Fruit fly (Drosophila melanogaster) whole organism, embryonic: Measurements from ENCODE around the gene Usp5.
A peak's percentile ranks its signal among the peaks of the same experiment; 100 is the strongest.

Experiments used
- Abd-B ChIP-seq: fragments of 200-800 bp; sonication (Bioruptor generic); optimal IDR thresholded peaks from 2 replicates; lab custom pipeline; 2018; ENCODE audit warnings: missing biosample characterization, mild to moderate bottlenecking, missing genetic modification characterization, moderate library complexity
- Asciz ChIP-seq: fragments of 200-800 bp; sonication (Bioruptor generic); optimal IDR thresholded peaks from 2 replicates; lab custom pipeline; 2017; ENCODE audit warnings: missing biosample characterization, mild to moderate bottlenecking, missing genetic modification characterization, missing genetic modification reagents
- BtbVII ChIP-seq: fragments of 200-800 bp; sonication (Bioruptor generic); optimal IDR thresholded peaks from 3 replicates; lab custom pipeline; 2017; ENCODE audit warnings: missing biosample characterization, mild to moderate bottlenecking, missing genetic modification characterization
- CG10147 ChIP-seq: fragments of 200-800 bp; sonication (Bioruptor generic); optimal IDR thresholded peaks from 2 replicates; lab custom pipeline; 2019; ENCODE audit warnings: missing biosample characterization, mild to moderate bottlenecking, missing genetic modification characterization, moderate library complexity
- CG1024 ChIP-seq: fragments of 200-800 bp; sonication (Bioruptor generic); IDR thresholded peaks from 2 replicates; pipeline ENCODE4 v1.3.6; 2022; ENCODE audit warnings: missing biosample characterization, missing genetic modification characterization
- CG10274 ChIP-seq: fragments of 200-800 bp; sonication (Bioruptor generic); optimal IDR thresholded peaks from 3 replicates; lab custom pipeline; 2017; ENCODE audit warnings: missing biosample characterization, mild to moderate bottlenecking, missing genetic modification characterization
- CG10654 ChIP-seq: fragments of 200-800 bp; sonication (Bioruptor generic); optimal IDR thresholded peaks from 2 replicates; lab custom pipeline; 2016; ENCODE audit warnings: missing biosample characterization, missing genetic modification characterization
- CG11504 ChIP-seq: fragments of 200-800 bp; sonication (Bioruptor generic); optimal IDR thresholded peaks from 3 replicates; lab custom pipeline; 2019; ENCODE audit warnings: missing biosample characterization, mild to moderate bottlenecking, missing genetic modification characterization, moderate library complexity
- CG11723 ChIP-seq: fragments of 200-800 bp; sonication (Bioruptor generic); optimal IDR thresholded peaks from 2 replicates; lab custom pipeline; 2017; ENCODE audit warnings: missing biosample characterization, mild to moderate bottlenecking, missing genetic modification characterization
- CG13424 ChIP-seq: fragments of 200-800 bp; sonication (Bioruptor generic); optimal IDR thresholded peaks from 2 replicates; lab custom pipeline; 2019; ENCODE audit warnings: missing biosample characterization, mild to moderate bottlenecking, missing genetic modification characterization, moderate library complexity
- CG16815 ChIP-seq: fragments of 200-800 bp; sonication (Bioruptor generic); optimal IDR thresholded peaks from 3 replicates; lab custom pipeline; 2017; ENCODE audit warnings: missing biosample characterization, mild to moderate bottlenecking, missing genetic modification characterization
- CG17568 ChIP-seq: fragments of 200-800 bp; sonication (Bioruptor generic); optimal IDR thresholded peaks from 2 replicates; lab custom pipeline; 2018; ENCODE audit warnings: missing biosample characterization, mild to moderate bottlenecking, missing genetic modification characterization, moderate library complexity
- CG17612 ChIP-seq: fragments of 200-800 bp; sonication (Bioruptor generic); IDR thresholded peaks from 2 replicates; pipeline ENCODE4 v1.3.6; 2022; ENCODE audit warnings: missing biosample characterization, missing genetic modification characterization
- CG30431 ChIP-seq: fragments of 200-800 bp; sonication (Bioruptor generic); optimal IDR thresholded peaks from 2 replicates; lab custom pipeline; 2017; ENCODE audit warnings: missing biosample characterization, missing genetic modification characterization
- CG31224 ChIP-seq: fragments of 200-800 bp; sonication (Bioruptor generic); IDR thresholded peaks from 2 replicates; pipeline ENCODE4 v1.3.6; 2022; ENCODE audit warnings: missing biosample characterization, missing genetic modification characterization
- CG33557 ChIP-seq: fragments of 200-800 bp; sonication (Bioruptor generic); optimal IDR thresholded peaks from 2 replicates; lab custom pipeline; 2019; ENCODE audit warnings: missing biosample characterization, mild to moderate bottlenecking, missing genetic modification characterization, moderate library complexity
- CG4820 ChIP-seq: fragments of 200-800 bp; sonication (Bioruptor generic); optimal IDR thresholded peaks from 3 replicates; lab custom pipeline; 2016; ENCODE audit warnings: missing biosample characterization, missing genetic modification characterization
- CG5180 ChIP-seq: fragments of 200-800 bp; sonication (Bioruptor generic); optimal IDR thresholded peaks from 3 replicates; lab custom pipeline; 2017; ENCODE audit warnings: missing biosample characterization, missing genetic modification characterization, mild to moderate bottlenecking, moderate library complexity, missing genetic modification reagents
- CG6683 ChIP-seq: fragments of 200-800 bp; sonication (Bioruptor generic); optimal IDR thresholded peaks from 2 replicates; lab custom pipeline; 2017; ENCODE audit warnings: missing biosample characterization, mild to moderate bottlenecking, missing genetic modification characterization, missing genetic modification reagents
- CG8089 ChIP-seq: fragments of 200-800 bp; sonication (Bioruptor generic); optimal IDR thresholded peaks from 3 replicates; lab custom pipeline; 2016; ENCODE audit warnings: missing biosample characterization, missing genetic modification characterization
- CG8944 ChIP-seq: fragments of 200-800 bp; sonication (Bioruptor generic); optimal IDR thresholded peaks from 3 replicates; lab custom pipeline; 2016; ENCODE audit warnings: missing biosample characterization, missing genetic modification characterization
- CG9215 ChIP-seq: fragments of 200-800 bp; sonication (Bioruptor generic); IDR thresholded peaks from 2 replicates; pipeline ENCODE4 v1.3.6; 2022; ENCODE audit warnings: missing biosample characterization, missing genetic modification characterization
- Camta ChIP-seq: fragments of 200-800 bp; sonication (Bioruptor generic); optimal IDR thresholded peaks from 2 replicates; lab custom pipeline; 2016; ENCODE audit warnings: missing biosample characterization, missing genetic modification characterization
- H2.0 ChIP-seq: fragments of 200-800 bp; sonication (Bioruptor generic); IDR thresholded peaks from 2 replicates; pipeline ENCODE4 v1.3.6; 2022; ENCODE audit warnings: missing biosample characterization, missing genetic modification characterization
- Hr3 ChIP-seq: fragments of 200-800 bp; sonication (Bioruptor generic); optimal IDR thresholded peaks from 3 replicates; lab custom pipeline; 2016; ENCODE audit warnings: missing biosample characterization, missing genetic modification characterization
- Lim3 ChIP-seq: fragments of 200-800 bp; sonication (Bioruptor generic); IDR thresholded peaks from 2 replicates; pipeline ENCODE4 v1.3.6; 2022; ENCODE audit warnings: missing biosample characterization, missing genetic modification characterization
- MBD-R2 ChIP-seq: fragments of 200-800 bp; sonication (Bioruptor generic); IDR thresholded peaks from 2 replicates; pipeline ENCODE4 v1.3.6; 2022; ENCODE audit warnings: missing biosample characterization, missing genetic modification characterization
- NC2α ChIP-seq: fragments of 200-800 bp; sonication (Bioruptor generic); optimal IDR thresholded peaks from 2 replicates; lab custom pipeline; 2016; ENCODE audit warnings: missing biosample characterization, missing genetic modification characterization
- NC2β ChIP-seq: fragments of 200-800 bp; sonication (Bioruptor generic); optimal IDR thresholded peaks from 2 replicates; lab custom pipeline; 2016; ENCODE audit warnings: missing biosample characterization, missing genetic modification characterization
- Nf-YC ChIP-seq: fragments of 200-800 bp; optimal IDR thresholded peaks from 3 replicates; lab custom pipeline; 2019; ENCODE audit warnings: missing biosample characterization, mild to moderate bottlenecking, missing genetic modification characterization, moderate library complexity
- Optix ChIP-seq: fragments of 200-800 bp; sonication (Bioruptor generic); IDR thresholded peaks from 3 replicates; pipeline ENCODE4 v1.3.6; 2022; ENCODE audit warnings: missing biosample characterization, missing genetic modification characterization
- Sry-β ChIP-seq: fragments of 200-800 bp; sonication (Bioruptor generic); optimal IDR thresholded peaks from 2 replicates; lab custom pipeline; 2018; ENCODE audit warnings: missing biosample characterization, mild to moderate bottlenecking, missing genetic modification characterization, moderate library complexity
- ara ChIP-seq: fragments of 200-800 bp; sonication (Bioruptor generic); IDR thresholded peaks from 2 replicates; pipeline ENCODE4 v1.3.6; 2022; ENCODE audit warnings: missing biosample characterization, missing genetic modification characterization
- ase ChIP-seq: fragments of 200-800 bp; sonication (Bioruptor generic); IDR thresholded peaks from 3 replicates; pipeline ENCODE4 v1.3.6; 2022; ENCODE audit warnings: missing biosample characterization, missing genetic modification characterization
- cad ChIP-seq: fragments of >200 bp; optimal IDR thresholded peaks from 2 replicates; lab custom pipeline; 2017; ENCODE audit warnings: missing biosample characterization, missing genetic modification characterization
- caup ChIP-seq: fragments of 200-800 bp; sonication (Bioruptor generic); optimal IDR thresholded peaks from 3 replicates; lab custom pipeline; 2017; ENCODE audit warnings: missing biosample characterization, mild to moderate bottlenecking, missing genetic modification characterization, moderate library complexity; ENCODE audit not compliant: severe bottlenecking
- dysf ChIP-seq: fragments of 200-800 bp; sonication (Bioruptor generic); IDR thresholded peaks from 3 replicates; pipeline ENCODE4 v1.3.6; 2022; ENCODE audit warnings: missing biosample characterization, missing genetic modification characterization
- h ChIP-seq: fragments of >200 bp; optimal IDR thresholded peaks from 2 replicates; lab custom pipeline; 2017
- insv ChIP-seq, 2 experiments: fragments of 200-800 bp; sonication (Bioruptor generic); optimal IDR thresholded peaks; 3 replicates each; lab custom pipeline; 2016 to 2018; ENCODE audit warnings: missing biosample characterization in 2 of 2, missing genetic modification characterization in 2 of 2
- kah ChIP-seq: fragments of 200-800 bp; sonication (Bioruptor generic); optimal IDR thresholded peaks from 2 replicates; lab custom pipeline; 2018; ENCODE audit warnings: missing biosample characterization, mild to moderate bottlenecking, missing genetic modification characterization
- lilli ChIP-seq: fragments of 200-800 bp; sonication (Bioruptor generic); optimal IDR thresholded peaks from 3 replicates; lab custom pipeline; 2016; ENCODE audit warnings: missing biosample characterization, missing genetic modification characterization
- prd ChIP-seq, 3 experiments: fragments of >200 bp in 2 of 3; fragments of 200-800 bp in 1 of 3; sonication (Bioruptor generic) in 1 of 3; optimal IDR thresholded peaks in 2 of 3; IDR thresholded peaks in 1 of 3; 2 replicates in 2 of 3; 3 replicates in 1 of 3; pipeline versions ENCODE4 v1.3.6 to Lab custom; 2017 to 2022; ENCODE audit warnings: missing biosample characterization in 1 of 3, missing genetic modification characterization in 1 of 3
- ranshi ChIP-seq: fragments of 200-800 bp; sonication (Bioruptor generic); IDR thresholded peaks from 2 replicates; pipeline ENCODE4 v1.3.6; 2022; ENCODE audit warnings: missing biosample characterization, missing genetic modification characterization
- run ChIP-seq: fragments of 200-800 bp; sonication (Bioruptor generic); optimal IDR thresholded peaks from 3 replicates; lab custom pipeline; 2018; ENCODE audit warnings: missing biosample characterization, mild to moderate bottlenecking, missing genetic modification characterization
- sc ChIP-seq, 3 experiments: fragments of >200 bp in 2 of 3; fragments of 200-800 bp in 1 of 3; sonication (Bioruptor generic) in 1 of 3; optimal IDR thresholded peaks; 2 replicates in 2 of 3; 3 replicates in 1 of 3; lab custom pipeline; 2017; ENCODE audit warnings: mild to moderate bottlenecking in 1 of 3, missing biosample characterization in 1 of 3, missing genetic modification characterization in 1 of 3, missing genetic modification reagents in 1 of 3
- scrt ChIP-seq: fragments of 200-800 bp; sonication (Bioruptor generic); optimal IDR thresholded peaks from 2 replicates; lab custom pipeline; 2018; ENCODE audit warnings: missing biosample characterization, mild to moderate bottlenecking, missing genetic modification characterization, moderate library complexity
- sim ChIP-seq: fragments of 200-800 bp; sonication (Bioruptor generic); IDR thresholded peaks from 2 replicates; pipeline ENCODE4 v1.3.6; 2022; ENCODE audit warnings: missing biosample characterization, missing genetic modification characterization
- wek ChIP-seq: fragments of 200-800 bp; sonication (Bioruptor generic); optimal IDR thresholded peaks from 3 replicates; lab custom pipeline; 2018; ENCODE audit warnings: missing biosample characterization, mild to moderate bottlenecking, missing genetic modification characterization, moderate library complexity
- zfh1 ChIP-seq: fragments of 200-800 bp; sonication (Bioruptor generic); IDR thresholded peaks from 3 replicates; pipeline ENCODE4 v1.3.6; 2022; ENCODE audit warnings: missing biosample characterization, missing genetic modification characterization
- zfh2 ChIP-seq: fragments of 200-800 bp; sonication (Bioruptor generic); optimal IDR thresholded peaks from 2 replicates; lab custom pipeline; 2016; ENCODE audit warnings: missing biosample characterization, missing genetic modification characterization

Usp5 gene

DNA sequence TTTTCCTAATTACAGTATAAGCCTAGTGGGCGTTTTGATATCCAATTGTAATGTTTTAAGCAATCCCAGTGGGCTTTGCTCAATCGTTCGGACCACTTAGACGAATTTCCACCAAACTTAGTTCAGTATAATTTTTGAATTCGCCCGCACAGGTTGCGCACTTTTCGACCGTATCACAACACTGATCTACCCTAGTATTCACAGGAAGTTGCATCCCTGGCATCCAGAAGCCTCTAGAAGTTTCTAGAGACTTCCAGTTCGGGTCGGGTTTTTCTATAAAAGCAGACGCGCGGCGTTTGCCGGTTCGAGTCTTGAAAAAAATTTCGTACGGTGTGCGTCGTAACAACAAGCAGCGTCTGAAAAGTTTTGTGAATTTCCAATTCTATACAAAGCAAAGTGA lies 44.8 kb upstream of the Usp5 start, which contains the start of gene Hsp83 (continued):
- TF ChIP-seq CG11723 (GFP tag; lab: Kevin White, UChicago) = peak; percentile 98
- TF ChIP-seq h (lab: Kevin White, UChicago) = no peak
- peak; percentile 97 for TF ChIP-seq wek (GFP tag; lab: Kevin White, UChicago)
- TF ChIP-seq ase = peak; percentile 83
- peak; percentile 69 for TF ChIP-seq CG8944 (GFP tag; lab: Kevin White, UChicago)
- peak; percentile 97 for TF ChIP-seq zfh1
- TF ChIP-seq CG10147 (GFP tag; lab: Kevin White, UChicago) = peak; percentile 88
- TF ChIP-seq Hr3 (GFP tag; lab: Kevin White, UChicago) = peak; percentile 73
- TF ChIP-seq run (tag; lab: Kevin White, UChicago) = peak; percentile 91
- peak; percentile 87 for TF ChIP-seq H2.0
- no peak for TF ChIP-seq Abd-B (GFP tag; lab: Kevin White, UChicago)
- TF ChIP-seq ara (GFP tag; lab: Robert Waterston, UW) = peak; percentile 89
- TF ChIP-seq cad (GFP tag; lab: Kevin White, UChicago) = no peak
- peak; percentile 55; the same call in 1 of the 2 replicates for TF ChIP-seq MBD-R2 (GFP tag; lab: Robert Waterston, UW)
- TF ChIP-seq scrt (GFP tag; lab: Kevin White, UChicago) = peak; percentile 98
- peak; percentile 81 for TF ChIP-seq zfh2 (GFP tag; lab: Kevin White, UChicago)
- TF ChIP-seq CG17612 = peak; percentile 85
- TF ChIP-seq Optix (GFP tag; lab: Robert Waterston, UW) = peak; percentile 91
- peak; percentile 95 for TF ChIP-seq CG33557 (GFP tag; lab: Kevin White, UChicago)
- TF ChIP-seq sc (optimal IDR thresholded peaks at IDR 0.05; lab: Kevin White, UChicago) = no peak
- peak; percentile 88 for TF ChIP-seq sc (GFP tag; optimal IDR thresholded peaks at IDR 0.05; lab: Kevin White, UChicago)
- TF ChIP-seq Camta (GFP tag; lab: Kevin White, UChicago) = peak; percentile 92
- 0 out of 2 replicates have a peak, but pooled peaks have one; percentile 17 for TF ChIP-seq Lim3 (GFP tag; lab: Robert Waterston, UW)
- peak; percentile 93 for TF ChIP-seq CG10274
- peak; percentile 93 for TF ChIP-seq NC2α
- TF ChIP-seq CG5180 (GFP tag; lab: Kevin White, UChicago) = peak; percentile 92
- TF ChIP-seq dysf (GFP tag; lab: Robert Waterston, UW) = peak; percentile 89
- peak; percentile 92 for TF ChIP-seq CG8089 (GFP tag; lab: Kevin White, UChicago)
- TF ChIP-seq ranshi (GFP tag; lab: Robert Waterston, UW) = peak; percentile 92
- TF ChIP-seq caup = peak; percentile 100
- TF ChIP-seq CG13424 (tag; lab: Kevin White, UChicago) = peak; percentile 72
- TF ChIP-seq CG6683 (GFP tag; lab: Kevin White, UChicago) = peak; percentile 97
- peak; percentile 89 for TF ChIP-seq CG30431 (GFP tag; lab: Kevin White, UChicago)
- peak; percentile 97 for TF ChIP-seq NC2β (GFP tag; lab: Kevin White, UChicago)
- TF ChIP-seq CG16815 (GFP tag; lab: Kevin White, UChicago) = peak; percentile 79
- peak; percentile 97 for TF ChIP-seq Asciz
- peak; percentile 88 for TF ChIP-seq lilli
- TF ChIP-seq CG1024 (GFP tag; lab: Robert Waterston, UW) = peak; percentile 92
- TF ChIP-seq CG17568 (GFP tag; lab: Kevin White, UChicago) = peak; percentile 99
- peak; percentile 76 for TF ChIP-seq CG4820 (GFP tag; lab: Kevin White, UChicago)
- TF ChIP-seq BtbVII (GFP tag; lab: Kevin White, UChicago) = peak; percentile 99
- peak; percentile 85 for TF ChIP-seq CG11504 (tag; lab: Kevin White, UChicago)
- peak; percentile 92 for TF ChIP-seq sim (GFP tag; lab: Robert Waterston, UW)
- peak; percentile 97 for TF ChIP-seq kah (GFP tag; lab: Kevin White, UChicago)
- peak; percentile 91 for TF ChIP-seq CG10654 (GFP tag; lab: Kevin White, UChicago)
- peak; percentile 74 for TF ChIP-seq CG31224 (GFP tag; lab: Robert Waterston, UW)
- TF ChIP-seq Nf-YC = peak; percentile 86
- TF ChIP-seq insv (GFP tag; optimal IDR thresholded peaks at IDR 0.05; lab: Kevin White, UChicago) = peak in 1 of 2 experiments; percentile 89
- TF ChIP-seq Sry-β (GFP tag; lab: Kevin White, UChicago) = peak; percentile 73
- TF ChIP-seq CG9215 (GFP tag; lab: Robert Waterston, UW) = peak; percentile 60
- TF ChIP-seq prd (optimal IDR thresholded peaks at IDR 0.05; lab: Kevin White, UChicago) = no peak
- TF ChIP-seq prd (GFP tag; IDR thresholded peaks at IDR 0.05; lab: Robert Waterston, UW) = peak; percentile 71
